Fruit fly (Drosophila melanogaster): Measurements from ENCODE around the gene Iru.

DNA sequence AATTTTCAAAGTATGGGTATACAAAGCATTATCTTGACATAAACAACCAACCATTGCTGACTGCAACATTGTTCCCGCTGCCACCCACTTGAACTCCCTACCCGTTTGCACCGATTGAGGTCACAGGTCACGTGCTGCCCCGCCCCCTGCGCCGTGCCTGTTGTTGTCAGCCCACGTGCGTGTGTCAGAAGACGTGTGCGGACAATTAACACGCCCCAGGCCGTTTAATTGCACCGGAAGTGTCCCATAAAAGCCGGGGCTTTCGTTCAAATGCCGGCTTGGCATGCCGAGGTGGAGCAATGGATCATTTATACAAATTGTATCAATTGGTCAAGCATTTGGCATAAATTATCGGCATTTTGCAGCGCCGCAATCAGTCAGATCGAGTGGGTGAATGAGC lies 20.8 kb downstream of the Iru start:
- TF ChIP-seq pan (optimal IDR thresholded peaks at IDR 0.05), result no peak
- no peak for TF ChIP-seq lola (GFP tag; optimal IDR thresholded peaks at IDR 0.05)
- TF ChIP-seq sv (GFP tag; optimal IDR thresholded peaks at IDR 0.05), result no peak
- TF ChIP-seq rgr (GFP tag; optimal IDR thresholded peaks at IDR 0.05), result no peak
- TF ChIP-seq Rel (GFP tag; optimal IDR thresholded peaks at IDR 0.05), result no peak
- no peak for TF ChIP-seq Rel (tag; optimal IDR thresholded peaks at IDR 0.05)
- TF ChIP-seq foxo (GFP tag; optimal IDR thresholded peaks at IDR 0.05), result no peak

Measured in whole organism, wandering third instar larva.